Fruit fly (Drosophila melanogaster) whole organism, wandering third instar larva: ENCODE results near the gene Cul6.
A peak's percentile ranks its signal among the peaks of the same experiment; 100 is the strongest.

Experiments
- GATAd ChIP-seq: sonication (Bioruptor generic); optimal IDR thresholded peaks from 2 replicates; lab custom pipeline; 2016; ENCODE audit warnings: missing biosample characterization, missing genetic modification characterization
- Hr78 ChIP-seq: fragments of >200 bp; optimal IDR thresholded peaks from 2 replicates; lab custom pipeline; 2017; ENCODE audit warnings: missing biosample characterization, missing genetic modification characterization
- Mio ChIP-seq: sonication (Bioruptor generic); optimal IDR thresholded peaks from 2 replicates; lab custom pipeline; 2016; ENCODE audit warnings: missing biosample characterization, missing genetic modification characterization
- OdsH ChIP-seq: fragments of 200-800 bp; sonication (Bioruptor generic); optimal IDR thresholded peaks from 2 replicates; lab custom pipeline; 2016; ENCODE audit warnings: missing biosample characterization, mild to moderate bottlenecking, missing genetic modification characterization
- Sp1 ChIP-seq: fragments of 200-800 bp; sonication (Bioruptor generic); optimal IDR thresholded peaks from 3 replicates; lab custom pipeline; 2019; ENCODE audit warnings: missing biosample characterization, mild to moderate bottlenecking, missing genetic modification characterization, moderate library complexity
- dsf ChIP-seq: sonication (Bioruptor generic); optimal IDR thresholded peaks from 2 replicates; lab custom pipeline; 2016; ENCODE audit warnings: missing biosample characterization, missing genetic modification characterization, borderline replicate concordance
- fru ChIP-seq: fragments of 200-800 bp; sonication (Bioruptor generic); optimal IDR thresholded peaks from 3 replicates; lab custom pipeline; 2016; ENCODE audit warnings: missing biosample characterization, mild to moderate bottlenecking, missing genetic modification characterization
- psq ChIP-seq: fragments of 200-800 bp; sonication (Bioruptor generic); optimal IDR thresholded peaks from 3 replicates; lab custom pipeline; 2017; ENCODE audit warnings: missing biosample characterization, mild to moderate bottlenecking, missing genetic modification characterization, moderate library complexity
- rgr ChIP-seq: fragments of 200-800 bp; sonication (Bioruptor generic); optimal IDR thresholded peaks from 3 replicates; lab custom pipeline; 2016; ENCODE audit warnings: missing biosample characterization, mild to moderate bottlenecking, missing genetic modification characterization
- sv ChIP-seq: fragments of 200-800 bp; sonication (Bioruptor generic); optimal IDR thresholded peaks from 3 replicates; lab custom pipeline; 2016; ENCODE audit warnings: missing biosample characterization, missing genetic modification characterization

dm6 chr3L:13011511-13011910 lies at the start of gene Cul6:
- TF ChIP-seq dsf (GFP tag; lab: Kevin White, UChicago) (no peak), OdsH (GFP tag; lab: Kevin White, UChicago) (no peak), Hr78 (GFP tag; lab: Kevin White, UChicago) (no peak), Sp1 (GFP tag; lab: Kevin White, UChicago) (no peak), Mio (no peak), psq (GFP tag; lab: Kevin White, UChicago) (no peak), fru (GFP tag; lab: Kevin White, UChicago) (peak; percentile 5), sv (GFP tag; lab: Kevin White, UChicago) (no peak), rgr (peak; percentile 1), GATAd (GFP tag; lab: Kevin White, UChicago) (no peak)
